Worm (Caenorhabditis elegans): Measurements from ENCODE around the gene tps-1.

tps-1 gene

ce11 chrX:17417505-17418004, 56.8 kb downstream of the tps-1 start:
- TF ChIP-seq cnd-1 (tag; optimal IDR thresholded peaks at IDR 0.05) = no peak
- TF ChIP-seq drap-1 (GFP tag; optimal IDR thresholded peaks at IDR 0.05) = no peak
- no peak for TF ChIP-seq ham-2 (GFP tag; optimal IDR thresholded peaks at IDR 0.05)
- TF ChIP-seq mep-1 (tag; optimal IDR thresholded peaks at IDR 0.05) = no peak
- no peak for TF ChIP-seq snpc-4 (tag; optimal IDR thresholded peaks at IDR 0.05)
- TF ChIP-seq nhr-12 (tag; optimal IDR thresholded peaks at IDR 0.05) = no peak
